Worm (Caenorhabditis elegans): ENCODE measurements around the gene K03A1.4.

K03A1.4 gene

ce11 chrX:7320115-7320711 lies 21.7 kb upstream of the K03A1.4 start, which contains the start of gene spp-5:
Gene spp-5 (minus strand): TSS chrX:7320354.
- TF ChIP-seq dox-1 (GFP tag; IDR thresholded peaks at IDR 0.05) (0 out of 2 replicates have a peak, but pooled peaks have one; percentile 13), ZK185.1 (tag; optimal IDR thresholded peaks at IDR 0.05; ENCODE audit: poor library complexity, severe bottlenecking) (peak; percentile 4), ceh-58 (GFP tag; IDR thresholded peaks at IDR 0.05) (no peak), ets-4 (GFP tag; optimal IDR thresholded peaks at IDR 0.05) (peak; percentile 33), cebp-1 (GFP tag; IDR thresholded peaks at IDR 0.05) (no peak), cebp-1 (tag; optimal IDR thresholded peaks at IDR 0.05) (peak; percentile 28), madf-10 (tag; optimal IDR thresholded peaks at IDR 0.05) (no peak), nhr-80 (tag; optimal IDR thresholded peaks at IDR 0.05) (peak; percentile 94), ztf-22 (GFP tag; optimal IDR thresholded peaks at IDR 0.05) (peak; percentile 36), tbp1 (GFP tag; optimal IDR thresholded peaks at IDR 0.05) (peak; percentile 26)

- TF ChIP-seq F57A8.1 (GFP tag; optimal IDR thresholded peaks at IDR 0.05): no peak
- TF ChIP-seq tlf-1 (GFP tag; optimal IDR thresholded peaks at IDR 0.05): no peak
- TF ChIP-seq atf-7 (tag; optimal IDR thresholded peaks at IDR 0.05): no peak
- no peak for TF ChIP-seq F55B11.4 (tag; optimal IDR thresholded peaks at IDR 0.05; ENCODE audit: borderline replicate concordance, insufficient read depth)
- TF ChIP-seq repo-1 (tag; optimal IDR thresholded peaks at IDR 0.05): no peak
- no peak for TF ChIP-seq ekl-4 (GFP tag; IDR thresholded peaks at IDR 0.05)
- TF ChIP-seq egl-44 (GFP tag; IDR thresholded peaks at IDR 0.05): no peak
- TF ChIP-seq madf-6 (GFP tag; IDR thresholded peaks at IDR 0.05): no peak
- TF ChIP-seq nhr-120 (GFP tag; IDR thresholded peaks at IDR 0.05): no peak
- no peak for TF ChIP-seq F33H1.4 (GFP tag; IDR thresholded peaks at IDR 0.05)
- no peak for TF ChIP-seq ceh-100 (GFP tag; IDR thresholded peaks at IDR 0.05)
- no peak for TF ChIP-seq madf-3 (GFP tag; IDR thresholded peaks at IDR 0.05)
- no peak for TF ChIP-seq C06A6.2 (GFP tag; conservative IDR thresholded peaks at IDR 0.05)
- no peak for TF ChIP-seq attf-3 (GFP tag; conservative IDR thresholded peaks at IDR 0.05)
- TF ChIP-seq lin-54 (GFP tag; optimal IDR thresholded peaks at IDR 0.05): no peak
- no peak for TF ChIP-seq nhr-27 (tag; optimal IDR thresholded peaks at IDR 0.05)
Measured at ce11 chrX:7318639-7319038, 20.1 kb upstream of the K03A1.4 start, which contains the start of gene spp-4. Gene spp-4 (minus strand): TSS chrX:7318756.

ce11 chrX:7316485-7317391 lies 18.2 kb upstream of the K03A1.4 start, which contains the start of the genes spp-2 and spp-6:
Gene spp-2 (minus strand): TSS chrX:7316818.
Gene spp-6 (plus strand): TSS chrX:7317341.
- no peak for TF ChIP-seq ztf-6 (GFP tag; IDR thresholded peaks at IDR 0.05)
- no peak for TF ChIP-seq ztf-28 (GFP tag; IDR thresholded peaks at IDR 0.05)
- no peak for TF ChIP-seq F57A8.1 (GFP tag; optimal IDR thresholded peaks at IDR 0.05)
- TF ChIP-seq Y67H2A.10 (GFP tag; conservative IDR thresholded peaks at IDR 0.05): no peak
- no peak for TF ChIP-seq cebp-1 (GFP tag; IDR thresholded peaks at IDR 0.05)
- peak; percentile 24 for TF ChIP-seq cebp-1 (tag; optimal IDR thresholded peaks at IDR 0.05)
- TF ChIP-seq ets-4 (GFP tag; optimal IDR thresholded peaks at IDR 0.05): no peak
- TF ChIP-seq Y95B8A.8 (GFP tag; IDR thresholded peaks at IDR 0.05): no peak
- peak; percentile 74 for TF ChIP-seq nhr-80 (tag; optimal IDR thresholded peaks at IDR 0.05)
- no peak for TF ChIP-seq sdz-38 (tag; optimal IDR thresholded peaks at IDR 0.05)
- no peak for TF ChIP-seq nhr-27 (tag; optimal IDR thresholded peaks at IDR 0.05)
- no peak for TF ChIP-seq mes-4 (tag; optimal IDR thresholded peaks at IDR 0.05)
- TF ChIP-seq nfyb-1 (GFP tag; IDR thresholded peaks at IDR 0.05): peak; percentile 80
- no peak for TF ChIP-seq F55B11.4 (tag; optimal IDR thresholded peaks at IDR 0.05; ENCODE audit: borderline replicate concordance, insufficient read depth)
- TF ChIP-seq ceh-91 (GFP tag; IDR thresholded peaks at IDR 0.05): no peak
- TF ChIP-seq K12H6.12 (tag; optimal IDR thresholded peaks at IDR 0.05): no peak
- TF ChIP-seq ztf-3 (GFP tag; optimal IDR thresholded peaks at IDR 0.05): no peak
- TF ChIP-seq let-607 (tag; optimal IDR thresholded peaks at IDR 0.05): no peak
- no peak for TF ChIP-seq ceh-100 (GFP tag; IDR thresholded peaks at IDR 0.05)
- no peak for TF ChIP-seq madf-3 (GFP tag; IDR thresholded peaks at IDR 0.05)
- 0 out of 2 replicates have a peak, but pooled peaks have one; percentile 6 for TF ChIP-seq hmg-1.2 (GFP tag; IDR thresholded peaks at IDR 0.05)
- TF ChIP-seq chd-7 (tag; optimal IDR thresholded peaks at IDR 0.05): no peak
- TF ChIP-seq unc-130 (GFP tag; optimal IDR thresholded peaks at IDR 0.05): no peak
- no peak for TF ChIP-seq attf-6 (GFP tag; IDR thresholded peaks at IDR 0.05)
- TF ChIP-seq C06A6.2 (GFP tag; conservative IDR thresholded peaks at IDR 0.05): no peak
- no peak for TF ChIP-seq madf-8 (GFP tag; conservative IDR thresholded peaks at IDR 0.05)
